Worm (Caenorhabditis elegans) whole organism, L4 larva: Measurements from ENCODE around the gene str-264.

ENCODE experiments used
- D1046.2 ChIP-seq: fragments of 200-800 bp; sonication (Bioruptor generic); IDR thresholded peaks from 2 replicates; pipeline ENCODE4 v1.3.6; 2022; ENCODE audit warnings: missing genetic modification characterization, missing compliant biosample characterization
- F10B5.3 ChIP-seq: sonication (generic microtip); optimal IDR thresholded peaks from 2 replicates; lab custom pipeline; 2016; ENCODE audit warnings: mild to moderate bottlenecking, missing genetic modification characterization, missing compliant biosample characterization
- F44E2.7 ChIP-seq: fragments of 200-800 bp; sonication (Bioruptor generic); IDR thresholded peaks from 2 replicates; pipeline ENCODE4 v2.1.2; 2022; ENCODE audit warnings: missing genetic modification characterization, missing compliant biosample characterization
- R02D3.7 ChIP-seq: fragments of 150-350 bp; sonication (generic microtip); optimal IDR thresholded peaks from 3 replicates; lab custom pipeline; 2014; ENCODE audit warnings: missing biosample characterization, missing genetic modification characterization
- T26A8.4 ChIP-seq: fragments of 200-800 bp; sonication (Bioruptor generic); IDR thresholded peaks from 2 replicates; pipeline ENCODE4 v1.3.6; 2022; ENCODE audit warnings: missing genetic modification characterization, missing compliant biosample characterization
- ZK546.5 ChIP-seq, 2 experiments: sonication (generic microtip); optimal IDR thresholded peaks; 2 replicates each; lab custom pipeline; 2017; ENCODE audit warnings: missing biosample characterization in 2 of 2, missing genetic modification characterization in 2 of 2
- aha-1 ChIP-seq: fragments of 150-350 bp; peaks from one replicate; lab custom pipeline; 2014; ENCODE audit warnings: missing biosample characterization, missing genetic modification characterization
- aly-2 ChIP-seq: sonication (generic microtip); optimal IDR thresholded peaks from 2 replicates; lab custom pipeline; 2018; ENCODE audit warnings: missing biosample characterization, missing genetic modification characterization
- ceh-44 ChIP-seq: fragments of 200-800 bp; sonication (Bioruptor generic); IDR thresholded peaks from 2 replicates; pipeline ENCODE4 v1.3.6; 2022; ENCODE audit warnings: missing genetic modification reagents, missing genetic modification characterization, missing compliant biosample characterization
- ceh-62 ChIP-seq: sonication (generic microtip); optimal IDR thresholded peaks from 2 replicates; lab custom pipeline; 2017; ENCODE audit warnings: missing biosample characterization, missing genetic modification characterization
- ces-1 ChIP-seq: fragments of 150-350 bp; sonication (generic microtip); optimal IDR thresholded peaks from 4 replicates; lab custom pipeline; 2014; ENCODE audit warnings: missing biosample characterization, missing genetic modification reagents, missing genetic modification characterization
- daf-12 ChIP-seq: fragments of 150-350 bp; optimal IDR thresholded peaks from 2 replicates; lab custom pipeline; 2014; ENCODE audit warnings: missing biosample characterization, missing genetic modification reagents, missing genetic modification characterization
- daf-16 ChIP-seq, 3 experiments: sonication (generic microtip); optimal IDR thresholded peaks; 2 replicates each; lab custom pipeline; 2016 to 2017; ENCODE audit warnings: missing genetic modification characterization in 3 of 3, missing genetic modification reagents in 3 of 3, mild to moderate bottlenecking in 2 of 3, missing compliant biosample characterization in 2 of 3, missing biosample characterization in 1 of 3, moderate library complexity in 1 of 3
- daf-8 ChIP-seq: fragments of 200-800 bp; sonication (Bioruptor generic); IDR thresholded peaks from 2 replicates; pipeline ENCODE4 v1.3.6; 2022; ENCODE audit warnings: missing genetic modification characterization, missing compliant biosample characterization
- dmd-6 ChIP-seq: fragments of 200-800 bp; sonication (Bioruptor generic); IDR thresholded peaks from 2 replicates; pipeline ENCODE4 v1.3.6; 2022; ENCODE audit warnings: missing genetic modification reagents, missing genetic modification characterization, missing compliant biosample characterization
- duxl-1 ChIP-seq: sonication (generic microtip); optimal IDR thresholded peaks from 2 replicates; lab custom pipeline; 2016; ENCODE audit warnings: mild to moderate bottlenecking, missing genetic modification characterization, moderate library complexity, missing compliant biosample characterization; ENCODE audit not compliant: poor library complexity
- egl-27 ChIP-seq: sonication (generic microtip); optimal IDR thresholded peaks from 3 replicates; lab custom pipeline; 2017; ENCODE audit warnings: missing biosample characterization, missing genetic modification reagents, missing genetic modification characterization
- fkh-10 ChIP-seq: fragments of 150-350 bp; optimal IDR thresholded peaks from 2 replicates; lab custom pipeline; 2014; ENCODE audit warnings: missing biosample characterization, missing genetic modification reagents, missing genetic modification characterization
- fos-1 ChIP-seq: fragments of 150-350 bp; optimal IDR thresholded peaks from 2 replicates; lab custom pipeline; 2014; ENCODE audit warnings: missing biosample characterization, missing genetic modification characterization
- hlh-30 ChIP-seq: sonication (generic microtip); optimal IDR thresholded peaks from 2 replicates; lab custom pipeline; 2017; ENCODE audit warnings: antibody characterized with exemption, mild to moderate bottlenecking, missing genetic modification characterization, missing compliant biosample characterization; ENCODE audit not compliant: insufficient read depth
- jun-1 ChIP-seq: fragments of 150-350 bp; optimal IDR thresholded peaks from 2 replicates; lab custom pipeline; 2014; ENCODE audit warnings: missing biosample characterization, missing genetic modification reagents, missing genetic modification characterization
- lim-7 ChIP-seq: fragments of 200-800 bp; sonication (Bioruptor generic); IDR thresholded peaks from 2 replicates; pipeline ENCODE4 v1.3.6; 2022; ENCODE audit warnings: missing genetic modification characterization, missing compliant biosample characterization
- lin-13 ChIP-seq: fragments of 150-350 bp; optimal IDR thresholded peaks from 2 replicates; lab custom pipeline; 2014; ENCODE audit warnings: missing biosample characterization, missing genetic modification reagents, missing genetic modification characterization
- lin-15B ChIP-seq: fragments of 150-350 bp; sonication (generic microtip); optimal IDR thresholded peaks from 3 replicates; lab custom pipeline; 2014; ENCODE audit warnings: missing biosample characterization, missing genetic modification characterization
- lin-38 ChIP-seq: fragments of 200-800 bp; sonication (Bioruptor generic); IDR thresholded peaks from 2 replicates; pipeline ENCODE4 v1.3.6; 2022; ENCODE audit warnings: missing genetic modification reagents, missing genetic modification characterization, missing compliant biosample characterization
- madf-5 ChIP-seq, 2 experiments: fragments of 200-800 bp; sonication (Bioruptor generic); IDR thresholded peaks; 2 replicates each; pipeline ENCODE4 v1.3.6; 2022; ENCODE audit warnings: missing compliant biosample characterization in 2 of 2, missing genetic modification characterization in 2 of 2
- madf-9 ChIP-seq: fragments of 200-800 bp; sonication (Bioruptor generic); conservative IDR thresholded peaks from 2 replicates; pipeline ENCODE4 v1.3.6; 2022; ENCODE audit warnings: missing genetic modification reagents, missing genetic modification characterization, missing compliant biosample characterization
- mdl-1 ChIP-seq, 2 experiments: fragments of 150-350 bp in 1 of 2; sonication (generic microtip) in 1 of 2; optimal IDR thresholded peaks; 2 replicates each; lab custom pipeline; 2014 to 2017; ENCODE audit warnings: missing biosample characterization in 2 of 2, missing genetic modification characterization in 2 of 2
- mxl-3 ChIP-seq: fragments of 200-800 bp; sonication (Bioruptor generic); optimal IDR thresholded peaks from 2 replicates; lab custom pipeline; 2018; ENCODE audit warnings: mild to moderate bottlenecking, missing genetic modification characterization, missing compliant biosample characterization
- nhr-10 ChIP-seq: fragments of 150-350 bp; optimal IDR thresholded peaks from 2 replicates; lab custom pipeline; 2014; ENCODE audit warnings: missing biosample characterization, missing genetic modification characterization
- nhr-111 ChIP-seq: fragments of 200-800 bp; sonication (Bioruptor generic); optimal IDR thresholded peaks from 2 replicates; lab custom pipeline; 2018; ENCODE audit warnings: mild to moderate bottlenecking, missing genetic modification characterization, missing compliant biosample characterization
- nhr-237 ChIP-seq: sonication (generic microtip); optimal IDR thresholded peaks from 2 replicates; lab custom pipeline; 2017; ENCODE audit warnings: missing biosample characterization, missing genetic modification characterization
- nhr-25 ChIP-seq: sonication (generic microtip); optimal IDR thresholded peaks from 2 replicates; lab custom pipeline; 2017; ENCODE audit warnings: missing genetic modification characterization, mild to moderate bottlenecking, missing compliant biosample characterization, antibody characterized with exemption, moderate library complexity, borderline replicate concordance; ENCODE audit not compliant: insufficient read depth
- nhr-28 ChIP-seq: fragments of 150-350 bp; optimal IDR thresholded peaks from 2 replicates; lab custom pipeline; 2014; ENCODE audit warnings: missing biosample characterization, missing genetic modification characterization
- nhr-48 ChIP-seq: sonication (generic microtip); optimal IDR thresholded peaks from 2 replicates; lab custom pipeline; 2016; ENCODE audit warnings: mild to moderate bottlenecking, missing genetic modification characterization, missing compliant biosample characterization
- nhr-6 ChIP-seq: fragments of 150-350 bp; optimal IDR thresholded peaks from 2 replicates; lab custom pipeline; 2014; ENCODE audit warnings: missing biosample characterization, missing genetic modification characterization
- nhr-77 ChIP-seq: fragments of 150-350 bp; optimal IDR thresholded peaks from 2 replicates; lab custom pipeline; 2014; ENCODE audit warnings: missing biosample characterization, missing genetic modification characterization
- pha-4 ChIP-seq, 2 experiments: fragments of 150-350 bp in 1 of 2; fragments of 200-800 bp in 1 of 2; sonication (Bioruptor generic) in 1 of 2; IDR thresholded peaks in 1 of 2; optimal IDR thresholded peaks in 1 of 2; 2 replicates each; pipeline versions ENCODE4 v1.3.6 to Lab custom; 2014 to 2022; ENCODE audit warnings: missing genetic modification characterization in 2 of 2, missing genetic modification reagents in 2 of 2, missing biosample characterization in 1 of 2, missing compliant biosample characterization in 1 of 2
- rbr-2 ChIP-seq: sonication (generic microtip); optimal IDR thresholded peaks from 2 replicates; lab custom pipeline; 2016; ENCODE audit warnings: missing genotype, missing genetic modification characterization, missing compliant biosample characterization
- sdz-12 ChIP-seq: fragments of 200-800 bp; sonication (Bioruptor generic); optimal IDR thresholded peaks from 2 replicates; lab custom pipeline; 2018; ENCODE audit warnings: mild to moderate bottlenecking, missing genetic modification characterization, missing compliant biosample characterization
- spr-3 ChIP-seq: fragments of 200-800 bp; sonication (Bioruptor generic); optimal IDR thresholded peaks from 2 replicates; lab custom pipeline; 2018; ENCODE audit warnings: mild to moderate bottlenecking, missing genetic modification characterization, missing compliant biosample characterization
- tra-1 ChIP-seq: fragments of 200-800 bp; sonication (Bioruptor generic); IDR thresholded peaks from 2 replicates; pipeline ENCODE4 v1.3.6; 2022; ENCODE audit warnings: missing genetic modification reagents, missing genetic modification characterization, missing compliant biosample characterization
- zfp-3 ChIP-seq: fragments of 200-800 bp; sonication (Bioruptor generic); conservative IDR thresholded peaks from 2 replicates; pipeline ENCODE4 v1.3.6; 2022; ENCODE audit warnings: missing genetic modification reagents, missing genetic modification characterization, missing compliant biosample characterization
- zip-11 ChIP-seq: fragments of 200-800 bp; sonication (Bioruptor generic); IDR thresholded peaks from 2 replicates; pipeline ENCODE4 v1.3.6; 2022; ENCODE audit warnings: missing genetic modification characterization, missing compliant biosample characterization
- ztf-11 ChIP-seq: fragments of 150-350 bp; optimal IDR thresholded peaks from 2 replicates; lab custom pipeline; 2014; ENCODE audit warnings: missing biosample characterization, missing genetic modification characterization

The str-264 gene

ce11 chrV:15495169-15495568, 2.8 kb upstream of the str-264 start, which contains the start of gene srh-219:
Gene srh-219 (plus strand): TSS chrV:15495469.
- TF ChIP-seq lin-13 (GFP tag; lab: Kevin White, UChicago) (no peak), F10B5.3 (tag; lab: Kevin White, UChicago) (no peak), daf-12 (no peak), mxl-3 (GFP tag; lab: Kevin White, UChicago) (no peak)

DNA sequence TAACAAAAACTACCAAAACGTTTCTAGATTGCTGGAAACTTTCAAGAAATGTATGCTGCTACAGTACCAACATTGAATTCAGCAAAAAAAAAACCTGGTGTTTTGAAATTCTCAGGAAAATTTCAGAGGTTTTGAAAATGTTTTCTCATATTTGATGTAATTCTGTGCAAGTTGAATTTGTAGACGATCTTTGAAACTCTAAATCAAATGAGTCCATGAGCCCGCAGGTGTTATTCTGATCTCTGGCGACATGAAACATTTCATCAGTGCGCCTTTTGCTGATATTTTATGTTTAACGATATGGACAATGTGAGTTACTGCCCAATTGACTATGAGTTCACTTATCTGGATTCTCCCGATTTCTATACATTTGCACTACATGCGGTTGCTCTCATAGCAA, 1.3 kb upstream of the str-264 start, which contains the start of gene srh-218:
Gene srh-218, plus strand, starts transcription at position 301 of the 400 bp plus-strand sequence.
- no peak for TF ChIP-seq lin-15B (tag; lab: Kevin White, UChicago)
- no peak for TF ChIP-seq pha-4 (GFP tag; IDR thresholded peaks at IDR 0.05; lab: Robert Waterston, UW)
- TF ChIP-seq pha-4 (tag; optimal IDR thresholded peaks at IDR 0.05; lab: Kevin White, UChicago) = no peak
- TF ChIP-seq nhr-111 = no peak
- TF ChIP-seq, all 104 proteins: peak for 0

DNA sequence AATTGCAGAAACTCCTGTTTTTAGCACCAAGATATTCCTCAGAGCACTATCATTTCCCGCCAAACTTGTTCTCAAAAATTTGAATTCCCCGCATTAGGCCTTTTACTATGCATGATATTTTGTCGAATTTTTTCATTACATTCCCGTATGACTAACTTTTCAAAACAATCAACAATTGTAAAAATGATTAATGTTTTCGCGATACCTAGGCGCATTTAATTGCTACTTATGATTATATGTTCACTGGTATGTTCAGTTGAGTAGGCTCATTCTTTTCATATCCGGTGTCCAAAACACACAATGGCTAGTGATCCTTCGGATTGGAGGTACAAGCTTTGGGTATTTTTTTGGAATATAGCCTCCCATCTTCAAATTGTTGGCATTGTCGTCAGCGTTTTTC, 4.7 kb downstream of the str-264 start, which contains the start of gene srw-21:
Gene srw-21, plus strand, starts transcription at position 301 of the 400 bp plus-strand sequence.
- TF ChIP-seq nhr-25 (tag; lab: Kevin White, UChicago) = no peak
- TF ChIP-seq F44E2.7 (GFP tag; lab: Robert Waterston, UW) = no peak
- TF ChIP-seq fkh-10 (GFP tag; lab: Kevin White, UChicago) = no peak
- TF ChIP-seq ces-1 (GFP tag; lab: Kevin White, UChicago) = no peak

- TF ChIP-seq daf-16 (GFP tag; optimal IDR thresholded peaks at IDR 0.05; lab: Kevin White, UChicago) = no peak
- TF ChIP-seq daf-16 (tag; optimal IDR thresholded peaks at IDR 0.05; lab: Kevin White, UChicago) = no peak
- TF ChIP-seq aly-2 = no peak
- TF ChIP-seq hlh-30 (tag; lab: Kevin White, UChicago) = no peak
- no peak for TF ChIP-seq ZK546.5 (tag; optimal IDR thresholded peaks at IDR 0.05; lab: Kevin White, UChicago)
- TF ChIP-seq F44E2.7 (GFP tag; lab: Robert Waterston, UW) = no peak
- TF ChIP-seq ceh-44 (GFP tag; lab: Robert Waterston, UW) = no peak
- TF ChIP-seq dmd-6 (GFP tag; lab: Robert Waterston, UW) = no peak
- no peak for TF ChIP-seq daf-12
- no peak for TF ChIP-seq T26A8.4
- TF ChIP-seq ztf-11 (tag; lab: Kevin White, UChicago) = no peak
- no peak for TF ChIP-seq jun-1 (tag; lab: Kevin White, UChicago)
- TF ChIP-seq sdz-12 = no peak
- TF ChIP-seq spr-3 = no peak
- no peak for TF ChIP-seq madf-5 (GFP tag; IDR thresholded peaks at IDR 0.05; lab: Robert Waterston, UW)
- TF ChIP-seq lin-38 (GFP tag; lab: Robert Waterston, UW) = no peak
- no peak for TF ChIP-seq zip-11 (GFP tag; lab: Robert Waterston, UW)
- TF ChIP-seq egl-27 (tag; lab: Kevin White, UChicago) = no peak
- no peak for TF ChIP-seq lim-7 (GFP tag; lab: Robert Waterston, UW)
- no peak for TF ChIP-seq R02D3.7
Measured at ce11 chrV:15484537-15484936, 7.9 kb downstream of the str-264 start, which contains the start of gene C06B8.3. Gene C06B8.3 (minus strand): TSS chrV:15484637.

ce11 chrV:15483563-15483962, 8.9 kb downstream of the str-264 start:
- TF ChIP-seq duxl-1 (tag; lab: Kevin White, UChicago) = no peak
- no peak for TF ChIP-seq rbr-2 (tag; lab: Kevin White, UChicago)
- peak; percentile 30 for TF ChIP-seq nhr-48 (tag; lab: Kevin White, UChicago)
- peak; percentile 56 for TF ChIP-seq nhr-28 (tag; lab: Kevin White, UChicago)
- no peak for TF ChIP-seq zfp-3 (GFP tag; lab: Robert Waterston, UW)
- no peak for TF ChIP-seq ceh-62
- TF ChIP-seq dmd-6 (GFP tag; lab: Robert Waterston, UW) = peak; percentile 47
- peak; percentile 9 for TF ChIP-seq nhr-77 (tag; lab: Kevin White, UChicago)
- no peak for TF ChIP-seq aha-1
- no peak for TF ChIP-seq nhr-237
- peak; percentile 65 for TF ChIP-seq hlh-30 (tag; lab: Kevin White, UChicago)
- TF ChIP-seq tra-1 = no peak
- TF ChIP-seq fos-1 (tag; lab: Kevin White, UChicago) = no peak
- TF ChIP-seq madf-9 (GFP tag; lab: Robert Waterston, UW) = no peak
- TF ChIP-seq daf-8 (GFP tag; lab: Robert Waterston, UW) = no peak
- TF ChIP-seq D1046.2 (GFP tag; lab: Robert Waterston, UW) = no peak
- TF ChIP-seq mdl-1 (tag; optimal IDR thresholded peaks at IDR 0.05; lab: Kevin White, UChicago) = peak in 1 of 2 experiments; percentile 3
- TF ChIP-seq nhr-6 (tag; lab: Kevin White, UChicago) = peak; percentile 84
- TF ChIP-seq nhr-10 (tag; lab: Kevin White, UChicago) = no peak
